Worm (Caenorhabditis elegans) whole organism, L4 larva: ENCODE results near the gene rgs-5.

ENCODE experiments used
- F44E2.7 ChIP-seq: fragments of 200-800 bp; sonication (Bioruptor generic); IDR thresholded peaks from 2 replicates; pipeline ENCODE4 v2.1.2; 2022; ENCODE audit warnings: missing genetic modification characterization, missing compliant biosample characterization
- ZK546.5 ChIP-seq, 2 experiments: sonication (generic microtip); optimal IDR thresholded peaks; 2 replicates each; lab custom pipeline; 2017; ENCODE audit warnings: missing biosample characterization in 2 of 2, missing genetic modification characterization in 2 of 2
- ctbp-1 ChIP-seq: fragments of 200-800 bp; sonication (Bioruptor generic); IDR thresholded peaks from 2 replicates; pipeline ENCODE4 v1.3.6; 2022; ENCODE audit warnings: missing genetic modification reagents, missing genetic modification characterization, missing compliant biosample characterization
- dpl-1 ChIP-seq: fragments of 150-350 bp; optimal IDR thresholded peaks from 2 replicates; lab custom pipeline; 2014; ENCODE audit warnings: missing biosample characterization, missing genetic modification reagents, missing genetic modification characterization
- fos-1 ChIP-seq: fragments of 150-350 bp; optimal IDR thresholded peaks from 2 replicates; lab custom pipeline; 2014; ENCODE audit warnings: missing biosample characterization, missing genetic modification characterization
- lin-13 ChIP-seq: fragments of 150-350 bp; optimal IDR thresholded peaks from 2 replicates; lab custom pipeline; 2014; ENCODE audit warnings: missing biosample characterization, missing genetic modification reagents, missing genetic modification characterization
- lin-39 ChIP-seq: fragments of 150-350 bp; optimal IDR thresholded peaks from 2 replicates; lab custom pipeline; 2014; ENCODE audit warnings: missing biosample characterization, missing genetic modification reagents, missing genetic modification characterization
- lir-3 ChIP-seq: sonication (generic microtip); optimal IDR thresholded peaks from 2 replicates; lab custom pipeline; 2016; ENCODE audit warnings: mild to moderate bottlenecking, missing genetic modification characterization, missing compliant biosample characterization
- nhr-11 ChIP-seq: fragments of 150-350 bp; optimal IDR thresholded peaks from 2 replicates; lab custom pipeline; 2014; ENCODE audit warnings: missing biosample characterization, missing genetic modification characterization
- nhr-28 ChIP-seq: fragments of 150-350 bp; optimal IDR thresholded peaks from 2 replicates; lab custom pipeline; 2014; ENCODE audit warnings: missing biosample characterization, missing genetic modification characterization
- unc-130 ChIP-seq: sonication (generic microtip); optimal IDR thresholded peaks from 2 replicates; lab custom pipeline; 2016; ENCODE audit warnings: missing genetic modification reagents, missing genetic modification characterization, missing compliant biosample characterization
- zag-1 ChIP-seq: fragments of 150-350 bp; optimal IDR thresholded peaks from 2 replicates; lab custom pipeline; 2014; ENCODE audit warnings: missing biosample characterization, missing genetic modification characterization
- ztf-11 ChIP-seq: fragments of 150-350 bp; optimal IDR thresholded peaks from 2 replicates; lab custom pipeline; 2014; ENCODE audit warnings: missing biosample characterization, missing genetic modification characterization

DNA sequence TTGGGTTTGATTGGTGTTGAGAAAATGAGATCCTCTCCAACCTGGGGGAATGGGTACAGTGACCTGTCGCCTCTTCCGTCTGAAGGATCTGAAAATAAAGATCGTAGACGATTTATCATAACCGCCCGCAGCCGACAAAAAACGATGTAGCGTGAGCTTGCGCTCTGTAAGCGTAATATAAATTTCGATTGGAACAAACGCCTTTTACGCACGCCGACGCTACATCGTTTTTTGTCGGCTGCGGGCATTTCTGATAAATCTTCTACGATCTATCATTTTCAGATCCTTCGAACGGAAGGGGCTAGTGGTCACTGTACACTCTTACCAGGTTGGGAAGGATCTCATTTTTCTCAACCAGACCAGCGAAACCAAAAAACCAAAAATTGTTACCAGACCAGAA lies 50.0 kb downstream of the rgs-5 start:
- TF ChIP-seq unc-130: no peak
- TF ChIP-seq nhr-11 (tag; lab: Kevin White, UChicago): no peak
- no peak for TF ChIP-seq lin-13 (GFP tag; lab: Kevin White, UChicago)
- TF ChIP-seq F44E2.7 (GFP tag; lab: Robert Waterston, UW): no peak
- TF ChIP-seq lin-39 (tag; lab: Kevin White, UChicago): no peak
- no peak for TF ChIP-seq dpl-1 (GFP tag; lab: Kevin White, UChicago)
- TF ChIP-seq fos-1 (tag; lab: Kevin White, UChicago): no peak
- no peak for TF ChIP-seq ztf-11
- no peak for TF ChIP-seq nhr-28 (tag; lab: Kevin White, UChicago)
- no peak for TF ChIP-seq ctbp-1 (GFP tag; lab: Robert Waterston, UW)
- TF ChIP-seq zag-1 (tag; lab: Kevin White, UChicago): no peak
- TF ChIP-seq ZK546.5 (tag; optimal IDR thresholded peaks at IDR 0.05; lab: Kevin White, UChicago): no peak
- TF ChIP-seq lir-3 (tag; lab: Kevin White, UChicago): no peak
